Worm (Caenorhabditis elegans) whole organism, mixed stage, embryonic: Measurements from ENCODE around the gene Y57G11C.33.

ENCODE experiments used
- M03D4.4 ChIP-seq: sonication (generic microtip); optimal IDR thresholded peaks from 2 replicates; lab custom pipeline; 2017; ENCODE audit warnings: mild to moderate bottlenecking, missing genetic modification characterization, missing compliant biosample characterization
- bed-3 ChIP-seq: fragments of 200-800 bp; sonication (Bioruptor generic); optimal IDR thresholded peaks from 3 replicates; lab custom pipeline; 2018; ENCODE audit warnings: mild to moderate bottlenecking, missing genetic modification characterization, moderate library complexity, missing compliant biosample characterization
- blmp-1 ChIP-seq: fragments of 150-350 bp; optimal IDR thresholded peaks from 2 replicates; lab custom pipeline; 2014; ENCODE audit warnings: missing biosample characterization, missing genetic modification characterization
- ceh-39 ChIP-seq: fragments of 150-350 bp; optimal IDR thresholded peaks from 2 replicates; lab custom pipeline; 2014; ENCODE audit warnings: missing biosample characterization, missing genetic modification characterization
- ceh-43 ChIP-seq: fragments of 200-800 bp; sonication (Bioruptor generic); optimal IDR thresholded peaks from 2 replicates; lab custom pipeline; 2018; ENCODE audit warnings: mild to moderate bottlenecking, missing genetic modification characterization, moderate library complexity, missing compliant biosample characterization
- ceh-83 ChIP-seq: fragments of 200-800 bp; sonication (Bioruptor generic); optimal IDR thresholded peaks from 2 replicates; lab custom pipeline; 2018; ENCODE audit warnings: mild to moderate bottlenecking, missing genetic modification characterization, missing compliant biosample characterization
- ces-1 ChIP-seq: fragments of 150-350 bp; optimal IDR thresholded peaks from 2 replicates; lab custom pipeline; 2014; ENCODE audit warnings: missing biosample characterization, missing genetic modification reagents, missing genetic modification characterization
- cnd-1 ChIP-seq: fragments of 200-800 bp; sonication (Bioruptor generic); optimal IDR thresholded peaks from 2 replicates; lab custom pipeline; 2018; ENCODE audit warnings: mild to moderate bottlenecking, missing genetic modification characterization, missing compliant biosample characterization
- drap-1 ChIP-seq: fragments of 200-800 bp; sonication (Bioruptor generic); optimal IDR thresholded peaks from 3 replicates; lab custom pipeline; 2018; ENCODE audit warnings: mild to moderate bottlenecking, missing genetic modification characterization, missing compliant biosample characterization
- elt-1 ChIP-seq: sonication (generic microtip); optimal IDR thresholded peaks from 2 replicates; lab custom pipeline; 2017; ENCODE audit warnings: missing genetic modification characterization, mild to moderate bottlenecking, missing compliant biosample characterization, antibody characterized with exemption, moderate library complexity, borderline replicate concordance; ENCODE audit not compliant: insufficient read depth
- elt-3 ChIP-seq: fragments of 150-350 bp; optimal IDR thresholded peaks from 2 replicates; lab custom pipeline; 2014; ENCODE audit warnings: missing biosample characterization, missing genetic modification characterization
- ham-2 ChIP-seq: fragments of 200-800 bp; sonication (Bioruptor generic); optimal IDR thresholded peaks from 2 replicates; lab custom pipeline; 2018; ENCODE audit warnings: mild to moderate bottlenecking, missing genetic modification characterization, missing compliant biosample characterization
- hlh-1 ChIP-seq: fragments of 150-350 bp; optimal IDR thresholded peaks from 2 replicates; lab custom pipeline; 2014; ENCODE audit warnings: missing biosample characterization, missing genetic modification reagents, missing genetic modification characterization
- lin-13 ChIP-seq: fragments of 150-350 bp; optimal IDR thresholded peaks from 2 replicates; lab custom pipeline; 2014; ENCODE audit warnings: missing biosample characterization, missing genetic modification characterization
- lsy-2 ChIP-seq: fragments of 150-350 bp; optimal IDR thresholded peaks from 2 replicates; lab custom pipeline; 2014; ENCODE audit warnings: missing biosample characterization, missing genetic modification characterization
- mab-5 ChIP-seq: fragments of 150-350 bp; optimal IDR thresholded peaks from 2 replicates; lab custom pipeline; 2014; ENCODE audit warnings: missing biosample characterization, missing genetic modification characterization
- mep-1 ChIP-seq: fragments of 150-350 bp; optimal IDR thresholded peaks from 2 replicates; lab custom pipeline; 2017; ENCODE audit warnings: missing biosample characterization, missing genetic modification reagents, missing genetic modification characterization, inconsistent platforms
- mls-2 ChIP-seq: sonication (generic microtip); optimal IDR thresholded peaks from 2 replicates; lab custom pipeline; 2016; ENCODE audit warnings: mild to moderate bottlenecking, missing genetic modification characterization, moderate library complexity, missing compliant biosample characterization
- nhr-12 ChIP-seq: fragments of 150-350 bp; optimal IDR thresholded peaks from 2 replicates; lab custom pipeline; 2014; ENCODE audit warnings: missing biosample characterization, missing genetic modification characterization
- nhr-2 ChIP-seq: fragments of 150-350 bp; optimal IDR thresholded peaks from 2 replicates; lab custom pipeline; 2014; ENCODE audit warnings: missing biosample characterization, missing genetic modification characterization
- nhr-237 ChIP-seq: fragments of 150-350 bp; optimal IDR thresholded peaks from 2 replicates; lab custom pipeline; 2014; ENCODE audit warnings: missing biosample characterization, missing genetic modification characterization
- nhr-76 ChIP-seq: sonication (generic microtip); optimal IDR thresholded peaks from 2 replicates; lab custom pipeline; 2017; ENCODE audit warnings: missing biosample characterization, missing genetic modification characterization
- pha-4 ChIP-seq: fragments of 150-350 bp; optimal IDR thresholded peaks from 2 replicates; lab custom pipeline; 2018; ENCODE audit warnings: missing biosample characterization, missing genetic modification reagents, missing genetic modification characterization
- snpc-4 ChIP-seq: fragments of 150-350 bp; optimal IDR thresholded peaks from 2 replicates; lab custom pipeline; 2014; ENCODE audit warnings: missing biosample characterization, missing genetic modification characterization
- sptf-1 ChIP-seq: sonication (generic microtip); optimal IDR thresholded peaks from 2 replicates; lab custom pipeline; 2017; ENCODE audit warnings: mild to moderate bottlenecking, missing genetic modification characterization, moderate library complexity, missing compliant biosample characterization
- tbx-8 ChIP-seq: fragments of 200-800 bp; sonication (Bioruptor generic); optimal IDR thresholded peaks from 2 replicates; lab custom pipeline; 2018; ENCODE audit warnings: mild to moderate bottlenecking, missing genetic modification characterization, moderate library complexity, missing compliant biosample characterization
- unc-120 ChIP-seq: sonication (generic microtip); optimal IDR thresholded peaks from 2 replicates; lab custom pipeline; 2017; ENCODE audit warnings: missing genetic modification characterization, missing compliant biosample characterization; ENCODE audit not compliant: poor library complexity, severe bottlenecking
- unc-39 ChIP-seq: fragments of 150-350 bp; optimal IDR thresholded peaks from 2 replicates; lab custom pipeline; 2014; ENCODE audit warnings: missing biosample characterization, missing genetic modification characterization
- unc-62 ChIP-seq: fragments of 150-350 bp; optimal IDR thresholded peaks from 2 replicates; lab custom pipeline; 2014; ENCODE audit warnings: missing biosample characterization, missing genetic modification reagents, missing genetic modification characterization
- zip-8 ChIP-seq: fragments of 150-350 bp; optimal IDR thresholded peaks from 2 replicates; lab custom pipeline; 2014; ENCODE audit warnings: missing biosample characterization, missing genetic modification characterization
- ztf-11 ChIP-seq: fragments of 150-350 bp; optimal IDR thresholded peaks from 2 replicates; lab custom pipeline; 2014; ENCODE audit warnings: missing biosample characterization, missing genetic modification characterization

Y57G11C.33 gene

DNA sequence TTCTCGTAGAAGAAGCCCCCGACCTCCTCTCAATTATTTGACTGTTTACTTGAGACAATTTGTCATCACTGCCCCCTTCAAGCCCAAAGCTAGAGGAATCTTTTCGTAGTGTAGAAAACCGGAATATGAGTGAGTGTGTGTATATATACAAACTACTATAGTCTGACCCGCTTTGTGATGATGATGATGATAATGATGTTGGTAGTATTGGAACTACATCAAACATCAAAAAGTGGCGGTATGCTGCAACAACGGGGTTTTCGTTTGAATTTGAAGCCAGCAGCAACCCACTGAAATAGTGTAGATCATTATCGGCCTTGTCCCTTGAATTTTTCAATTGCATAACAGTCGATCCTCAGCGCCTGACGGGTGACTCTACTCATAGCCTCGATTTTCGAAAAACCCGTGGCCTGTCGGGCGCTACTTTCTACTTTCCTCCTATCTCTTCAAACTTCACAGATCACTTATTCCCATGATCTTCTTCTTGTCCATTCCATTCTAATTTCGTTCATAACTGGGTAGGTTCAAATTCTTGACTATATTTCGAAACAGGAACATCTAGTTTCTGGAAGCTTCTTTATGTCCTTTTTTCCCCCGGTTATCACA is 44.9 kb upstream of the Y57G11C.33 start:
- no peak for TF ChIP-seq nhr-12 (tag; lab: Kevin White, UChicago)
- TF ChIP-seq tbx-8 (GFP tag; lab: Kevin White, UChicago): no peak
- TF ChIP-seq elt-1 (tag; lab: Kevin White, UChicago): peak; percentile 31
- TF ChIP-seq, all 35 proteins: peak for 1

DNA sequence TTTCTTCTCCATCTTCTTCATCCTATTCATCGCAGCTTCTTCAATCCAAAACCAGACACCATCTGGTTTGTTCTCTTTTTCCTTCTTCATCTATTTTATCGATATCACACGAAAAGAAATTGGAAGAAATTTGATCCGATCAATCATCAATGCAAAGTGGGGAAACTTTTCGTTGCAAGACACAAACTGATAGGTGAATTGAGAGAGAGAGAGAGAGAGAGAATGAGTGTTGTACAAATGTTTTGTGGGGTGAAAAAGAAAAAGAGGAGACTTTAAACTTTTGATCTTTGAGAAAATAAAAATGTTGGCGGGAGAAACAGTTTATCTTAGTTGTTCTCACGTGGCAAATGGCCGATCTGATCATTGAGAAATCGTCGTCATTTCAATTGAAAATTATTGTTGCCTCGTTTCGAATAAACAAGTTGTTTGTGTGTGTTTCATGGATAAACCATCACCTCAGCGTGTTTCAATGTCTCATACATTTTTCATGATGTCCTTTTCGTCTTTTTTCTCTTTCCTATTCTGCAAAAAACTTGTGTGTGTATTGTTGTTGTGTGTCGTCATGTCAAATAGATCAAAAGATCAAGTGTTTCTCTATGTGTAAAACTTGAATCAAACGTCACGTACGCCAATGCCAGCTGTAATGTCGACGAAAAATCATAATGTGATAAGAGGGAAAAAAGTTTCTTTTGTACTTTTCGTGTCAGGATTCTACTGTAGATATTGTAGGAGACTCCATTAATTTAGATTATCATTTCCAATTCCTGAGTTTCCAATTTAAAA is 44.1 kb upstream of the Y57G11C.33 start:
- TF ChIP-seq nhr-237 (tag; lab: Kevin White, UChicago): peak; percentile 31
- TF ChIP-seq M03D4.4: no peak
- no peak for TF ChIP-seq nhr-2 (tag; lab: Kevin White, UChicago)
- TF ChIP-seq sptf-1: no peak
- TF ChIP-seq mab-5 (tag; lab: Kevin White, UChicago): peak; percentile 24
- TF ChIP-seq nhr-12 (tag; lab: Kevin White, UChicago): no peak
- no peak for TF ChIP-seq nhr-76 (tag; lab: Kevin White, UChicago)
- no peak for TF ChIP-seq ztf-11 (tag; lab: Kevin White, UChicago)
- peak; percentile 64 for TF ChIP-seq unc-62 (GFP tag; lab: Kevin White, UChicago)
- no peak for TF ChIP-seq blmp-1
- no peak for TF ChIP-seq elt-3 (tag; lab: Kevin White, UChicago)
- no peak for TF ChIP-seq pha-4 (tag; lab: Kevin White, UChicago)
- TF ChIP-seq ceh-83 (GFP tag; lab: Kevin White, UChicago): no peak
- TF ChIP-seq mls-2 (tag; lab: Kevin White, UChicago): no peak
- TF ChIP-seq ham-2: no peak
- no peak for TF ChIP-seq zip-8
- TF ChIP-seq snpc-4: no peak
- TF ChIP-seq unc-39: no peak
- no peak for TF ChIP-seq cnd-1 (tag; lab: Kevin White, UChicago)
- no peak for TF ChIP-seq bed-3 (GFP tag; lab: Kevin White, UChicago)
- TF ChIP-seq unc-120 (tag; lab: Kevin White, UChicago): peak; percentile 51
- no peak for TF ChIP-seq ces-1

DNA sequence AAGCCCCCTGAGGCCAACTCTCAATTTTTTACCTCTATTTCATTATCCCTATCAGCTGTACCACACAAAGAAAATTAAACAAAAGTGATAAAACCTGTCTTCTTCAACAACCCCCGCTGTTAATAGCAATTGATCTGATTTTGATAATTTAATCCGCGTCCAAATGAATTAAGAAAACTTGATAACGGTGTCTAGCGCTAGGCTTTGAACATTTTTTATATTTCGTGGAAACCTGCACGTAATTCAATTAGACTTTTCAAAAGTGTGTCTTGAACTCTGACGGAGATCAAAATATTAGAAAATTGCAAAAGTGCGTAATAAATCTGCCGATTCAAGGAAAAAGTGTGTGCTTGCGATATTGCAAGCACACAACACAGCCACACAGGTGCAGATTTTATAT is 43.5 kb upstream of the Y57G11C.33 start:
- TF ChIP-seq drap-1 (GFP tag; lab: Kevin White, UChicago) (no peak), cnd-1 (tag; lab: Kevin White, UChicago) (no peak), tbx-8 (GFP tag; lab: Kevin White, UChicago) (no peak)

DNA sequence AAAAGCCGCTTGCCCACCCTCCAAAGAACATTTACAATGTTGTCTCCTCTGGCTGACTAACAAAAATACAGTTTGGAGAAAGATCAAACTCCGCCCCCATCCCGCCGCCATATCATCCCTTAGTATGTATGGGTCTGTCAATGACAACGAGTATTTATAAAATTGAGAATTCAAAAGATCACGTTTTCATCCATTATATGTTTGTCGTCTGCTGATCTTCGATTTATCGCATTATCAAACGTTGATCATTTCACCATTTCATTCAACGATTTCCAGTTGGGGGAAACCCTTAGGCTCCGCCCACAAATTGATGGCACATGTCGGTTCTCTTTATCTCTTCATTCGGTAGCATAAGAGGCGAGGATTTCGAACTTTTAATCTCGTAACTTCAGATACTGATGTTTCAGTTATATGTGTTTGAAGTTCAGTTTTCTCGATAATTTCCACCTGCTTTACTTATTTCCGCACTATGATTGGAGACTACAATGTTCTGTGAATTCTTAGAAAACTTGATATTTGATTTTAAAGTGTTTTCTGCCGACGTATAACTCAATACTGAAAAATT is 42.6 kb upstream of the Y57G11C.33 start:
- no peak for TF ChIP-seq lsy-2 (tag; lab: Kevin White, UChicago)
- TF ChIP-seq ceh-43 (GFP tag; lab: Kevin White, UChicago): no peak
- no peak for TF ChIP-seq mep-1
- no peak for TF ChIP-seq blmp-1
- TF ChIP-seq drap-1 (GFP tag; lab: Kevin White, UChicago): no peak

DNA sequence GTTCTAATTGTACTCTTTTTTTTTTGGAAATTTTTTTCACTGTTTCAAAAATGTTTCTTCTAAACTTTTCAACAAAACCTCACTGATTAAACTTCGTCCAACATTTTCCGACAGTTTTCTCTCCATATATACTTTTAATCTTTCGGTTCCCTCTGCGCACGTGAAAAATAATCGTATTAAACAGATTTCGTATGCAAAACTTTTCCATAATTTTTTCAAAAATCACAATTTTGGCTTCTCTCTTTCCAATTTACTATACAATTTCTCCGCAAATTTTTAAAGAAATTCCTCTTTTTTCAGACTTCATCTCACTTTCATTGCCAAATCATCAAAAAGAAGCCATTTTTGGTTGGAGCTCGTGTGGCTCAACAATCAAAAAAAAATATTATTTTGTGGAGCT is 40.6 kb upstream of the Y57G11C.33 start, which contains the start of gene dmd-6:
TSS of gene dmd-6 (plus strand) at position 301 of the 400 bp plus-strand sequence.
- TF ChIP-seq unc-62 (GFP tag; lab: Kevin White, UChicago) (no peak), ces-1 (no peak), sptf-1 (no peak), ceh-43 (GFP tag; lab: Kevin White, UChicago) (no peak), ceh-39 (no peak), cnd-1 (tag; lab: Kevin White, UChicago) (no peak), zip-8 (no peak), nhr-76 (tag; lab: Kevin White, UChicago) (no peak), ztf-11 (tag; lab: Kevin White, UChicago) (no peak), unc-39 (no peak), hlh-1 (tag; lab: Kevin White, UChicago) (no peak), nhr-237 (tag; lab: Kevin White, UChicago) (no peak), blmp-1 (no peak), lin-13 (tag; lab: Kevin White, UChicago) (no peak), lsy-2 (tag; lab: Kevin White, UChicago) (no peak), mep-1 (no peak), M03D4.4 (no peak)
